Worm (Caenorhabditis elegans) whole organism, L4 larva: ENCODE measurements around the gene W01C8.5.

ENCODE experiments used
- D1046.2 ChIP-seq: fragments of 200-800 bp; sonication (Bioruptor generic); IDR thresholded peaks from 2 replicates; pipeline ENCODE4 v1.3.6; 2022; ENCODE audit warnings: missing genetic modification characterization, missing compliant biosample characterization
- F26F4.8 ChIP-seq: fragments of 200-800 bp; sonication (Bioruptor generic); conservative IDR thresholded peaks from 2 replicates; pipeline ENCODE4 v1.3.6; 2022; ENCODE audit warnings: missing genetic modification characterization, missing compliant biosample characterization
- F44E2.7 ChIP-seq: fragments of 200-800 bp; sonication (Bioruptor generic); IDR thresholded peaks from 2 replicates; pipeline ENCODE4 v2.1.2; 2022; ENCODE audit warnings: missing genetic modification characterization, missing compliant biosample characterization
- T26A8.4 ChIP-seq: fragments of 200-800 bp; sonication (Bioruptor generic); IDR thresholded peaks from 2 replicates; pipeline ENCODE4 v1.3.6; 2022; ENCODE audit warnings: missing genetic modification characterization, missing compliant biosample characterization
- Y75B8A.6 ChIP-seq: fragments of 200-800 bp; sonication (Bioruptor generic); IDR thresholded peaks from 2 replicates; pipeline ENCODE4 v1.3.6; 2022; ENCODE audit warnings: missing genetic modification reagents, missing genetic modification characterization, missing compliant biosample characterization
- aha-1 ChIP-seq: fragments of 150-350 bp; peaks from one replicate; lab custom pipeline; 2014; ENCODE audit warnings: missing biosample characterization, missing genetic modification characterization
- ceh-28 ChIP-seq: fragments of 150-350 bp; optimal IDR thresholded peaks from 2 replicates; lab custom pipeline; 2014; ENCODE audit warnings: missing biosample characterization, missing genetic modification reagents, missing genetic modification characterization
- ceh-32 ChIP-seq: sonication (generic microtip); optimal IDR thresholded peaks from 2 replicates; lab custom pipeline; 2016; ENCODE audit warnings: mild to moderate bottlenecking, missing genetic modification characterization, missing compliant biosample characterization; ENCODE audit not compliant: poor library complexity
- ceh-82 ChIP-seq: sonication (generic microtip); optimal IDR thresholded peaks from 2 replicates; lab custom pipeline; 2017; ENCODE audit warnings: missing biosample characterization, missing genetic modification characterization
- cey-2 ChIP-seq: sonication (generic microtip); optimal IDR thresholded peaks from 3 replicates; lab custom pipeline; 2017; ENCODE audit warnings: missing genetic modification characterization, mild to moderate bottlenecking, missing compliant biosample characterization, antibody characterized with exemption, borderline replicate concordance; ENCODE audit not compliant: insufficient read depth
- ctbp-1 ChIP-seq: fragments of 200-800 bp; sonication (Bioruptor generic); IDR thresholded peaks from 2 replicates; pipeline ENCODE4 v1.3.6; 2022; ENCODE audit warnings: missing genetic modification reagents, missing genetic modification characterization, missing compliant biosample characterization
- daf-12 ChIP-seq: fragments of 150-350 bp; optimal IDR thresholded peaks from 2 replicates; lab custom pipeline; 2014; ENCODE audit warnings: missing biosample characterization, missing genetic modification reagents, missing genetic modification characterization
- daf-16 ChIP-seq, 3 experiments: sonication (generic microtip); optimal IDR thresholded peaks; 2 replicates each; lab custom pipeline; 2016 to 2017; ENCODE audit warnings: missing genetic modification characterization in 3 of 3, missing genetic modification reagents in 3 of 3, mild to moderate bottlenecking in 2 of 3, missing compliant biosample characterization in 2 of 3, missing biosample characterization in 1 of 3, moderate library complexity in 1 of 3
- daf-8 ChIP-seq: fragments of 200-800 bp; sonication (Bioruptor generic); IDR thresholded peaks from 2 replicates; pipeline ENCODE4 v1.3.6; 2022; ENCODE audit warnings: missing genetic modification characterization, missing compliant biosample characterization
- dmd-8 ChIP-seq: fragments of 200-800 bp; sonication (Bioruptor generic); IDR thresholded peaks from 2 replicates; pipeline ENCODE4 v1.3.6; 2022; ENCODE audit warnings: missing genetic modification characterization, missing compliant biosample characterization
- dmd-9 ChIP-seq: fragments of 200-800 bp; sonication (Bioruptor generic); IDR thresholded peaks from 2 replicates; pipeline ENCODE4 v1.3.6; 2022; ENCODE audit warnings: missing genetic modification reagents, missing genetic modification characterization, missing compliant biosample characterization
- dpl-1 ChIP-seq: fragments of 150-350 bp; optimal IDR thresholded peaks from 2 replicates; lab custom pipeline; 2014; ENCODE audit warnings: missing biosample characterization, missing genetic modification reagents, missing genetic modification characterization
- egl-43 ChIP-seq: fragments of 200-800 bp; sonication (Bioruptor generic); IDR thresholded peaks from 2 replicates; pipeline ENCODE4 v1.3.6; 2022; ENCODE audit warnings: missing genetic modification reagents, missing genetic modification characterization, missing compliant biosample characterization
- hlh-11 ChIP-seq: fragments of 200-800 bp; sonication (Bioruptor generic); optimal IDR thresholded peaks from 2 replicates; lab custom pipeline; 2018; ENCODE audit warnings: mild to moderate bottlenecking, missing genetic modification characterization, missing compliant biosample characterization
- hlh-30 ChIP-seq: sonication (generic microtip); optimal IDR thresholded peaks from 2 replicates; lab custom pipeline; 2017; ENCODE audit warnings: antibody characterized with exemption, mild to moderate bottlenecking, missing genetic modification characterization, missing compliant biosample characterization; ENCODE audit not compliant: insufficient read depth
- lim-7 ChIP-seq: fragments of 200-800 bp; sonication (Bioruptor generic); IDR thresholded peaks from 2 replicates; pipeline ENCODE4 v1.3.6; 2022; ENCODE audit warnings: missing genetic modification characterization, missing compliant biosample characterization
- lin-29 ChIP-seq: fragments of 200-800 bp; sonication (Bioruptor generic); IDR thresholded peaks from 2 replicates; pipeline ENCODE4 v1.3.6; 2022; ENCODE audit warnings: missing genetic modification reagents, missing genetic modification characterization, missing compliant biosample characterization
- lir-3 ChIP-seq: sonication (generic microtip); optimal IDR thresholded peaks from 2 replicates; lab custom pipeline; 2016; ENCODE audit warnings: mild to moderate bottlenecking, missing genetic modification characterization, missing compliant biosample characterization
- lsy-2 ChIP-seq, 2 experiments: fragments of 150-350 bp in 1 of 2; sonication (generic microtip) in 1 of 2; optimal IDR thresholded peaks; 2 replicates each; lab custom pipeline; 2014 to 2017; ENCODE audit warnings: missing biosample characterization in 2 of 2, missing genetic modification characterization in 2 of 2
- madf-5 ChIP-seq, 2 experiments: fragments of 200-800 bp; sonication (Bioruptor generic); IDR thresholded peaks; 2 replicates each; pipeline ENCODE4 v1.3.6; 2022; ENCODE audit warnings: missing compliant biosample characterization in 2 of 2, missing genetic modification characterization in 2 of 2
- madf-9 ChIP-seq: fragments of 200-800 bp; sonication (Bioruptor generic); conservative IDR thresholded peaks from 2 replicates; pipeline ENCODE4 v1.3.6; 2022; ENCODE audit warnings: missing genetic modification reagents, missing genetic modification characterization, missing compliant biosample characterization
- mdt-29 ChIP-seq: fragments of 200-800 bp; sonication (Bioruptor generic); IDR thresholded peaks from 2 replicates; pipeline ENCODE4 v1.3.6; 2022; ENCODE audit warnings: missing genetic modification reagents, missing genetic modification characterization, missing compliant biosample characterization
- mep-1 ChIP-seq: fragments of 150-350 bp; sonication (generic microtip); optimal IDR thresholded peaks from 3 replicates; lab custom pipeline; 2014; ENCODE audit warnings: missing biosample characterization, missing genetic modification characterization
- mes-2 ChIP-seq: sonication (generic microtip); optimal IDR thresholded peaks from 2 replicates; lab custom pipeline; 2016; ENCODE audit warnings: missing genotype, mild to moderate bottlenecking, missing genetic modification characterization, missing compliant biosample characterization; ENCODE audit not compliant: poor library complexity, severe bottlenecking
- mxl-2 ChIP-seq: fragments of 200-800 bp; sonication (Bioruptor generic); conservative IDR thresholded peaks from 2 replicates; pipeline ENCODE4 v1.3.6; 2022; ENCODE audit warnings: missing genetic modification reagents, missing genetic modification characterization, missing compliant biosample characterization
- nhr-102 ChIP-seq: sonication (generic microtip); optimal IDR thresholded peaks from 2 replicates; lab custom pipeline; 2016; ENCODE audit warnings: mild to moderate bottlenecking, missing genetic modification characterization, moderate library complexity, missing compliant biosample characterization
- nhr-42 ChIP-seq: fragments of 200-800 bp; sonication (Bioruptor generic); IDR thresholded peaks from 2 replicates; pipeline ENCODE4 v1.3.6; 2022; ENCODE audit warnings: missing genetic modification characterization, missing compliant biosample characterization
- pha-4 ChIP-seq, 2 experiments: fragments of 150-350 bp in 1 of 2; fragments of 200-800 bp in 1 of 2; sonication (Bioruptor generic) in 1 of 2; IDR thresholded peaks in 1 of 2; optimal IDR thresholded peaks in 1 of 2; 2 replicates each; pipeline versions ENCODE4 v1.3.6 to Lab custom; 2014 to 2022; ENCODE audit warnings: missing genetic modification characterization in 2 of 2, missing genetic modification reagents in 2 of 2, missing biosample characterization in 1 of 2, missing compliant biosample characterization in 1 of 2
- pqm-1 ChIP-seq: sonication (generic microtip); optimal IDR thresholded peaks from 2 replicates; lab custom pipeline; 2017; ENCODE audit warnings: missing biosample characterization, missing genetic modification characterization
- saeg-2 ChIP-seq: fragments of 200-800 bp; sonication (Bioruptor generic); IDR thresholded peaks from 2 replicates; pipeline ENCODE4 v1.3.6; 2022; ENCODE audit warnings: missing genetic modification reagents, missing genetic modification characterization, missing compliant biosample characterization
- sdz-12 ChIP-seq: fragments of 200-800 bp; sonication (Bioruptor generic); optimal IDR thresholded peaks from 2 replicates; lab custom pipeline; 2018; ENCODE audit warnings: mild to moderate bottlenecking, missing genetic modification characterization, missing compliant biosample characterization
- snpc-1.2 ChIP-seq: fragments of 200-800 bp; sonication (Bioruptor generic); IDR thresholded peaks from 2 replicates; pipeline ENCODE4 v1.3.6; 2022; ENCODE audit warnings: missing genetic modification reagents, missing genetic modification characterization, missing compliant biosample characterization
- spr-1 ChIP-seq: sonication (generic microtip); optimal IDR thresholded peaks from 2 replicates; lab custom pipeline; 2016; ENCODE audit warnings: mild to moderate bottlenecking, missing genetic modification characterization, missing compliant biosample characterization
- tra-1 ChIP-seq: fragments of 200-800 bp; sonication (Bioruptor generic); IDR thresholded peaks from 2 replicates; pipeline ENCODE4 v1.3.6; 2022; ENCODE audit warnings: missing genetic modification reagents, missing genetic modification characterization, missing compliant biosample characterization
- unc-130 ChIP-seq: sonication (generic microtip); optimal IDR thresholded peaks from 2 replicates; lab custom pipeline; 2016; ENCODE audit warnings: missing genetic modification reagents, missing genetic modification characterization, missing compliant biosample characterization
- unc-39 ChIP-seq: sonication (generic microtip); optimal IDR thresholded peaks from 2 replicates; lab custom pipeline; 2017; ENCODE audit warnings: missing biosample characterization, missing genetic modification characterization
- vab-7 ChIP-seq: fragments of 200-800 bp; sonication (Bioruptor generic); IDR thresholded peaks from 2 replicates; pipeline ENCODE4 v1.3.6; 2022; ENCODE audit warnings: missing genetic modification reagents, missing genetic modification characterization, missing compliant biosample characterization
- zfp-3 ChIP-seq: fragments of 200-800 bp; sonication (Bioruptor generic); conservative IDR thresholded peaks from 2 replicates; pipeline ENCODE4 v1.3.6; 2022; ENCODE audit warnings: missing genetic modification reagents, missing genetic modification characterization, missing compliant biosample characterization
- zip-11 ChIP-seq: fragments of 200-800 bp; sonication (Bioruptor generic); IDR thresholded peaks from 2 replicates; pipeline ENCODE4 v1.3.6; 2022; ENCODE audit warnings: missing genetic modification characterization, missing compliant biosample characterization
- zip-2 ChIP-seq: fragments of 150-350 bp; optimal IDR thresholded peaks from 2 replicates; lab custom pipeline; 2014; ENCODE audit warnings: missing biosample characterization, missing genetic modification characterization
- ztf-7 ChIP-seq: fragments of 150-350 bp; optimal IDR thresholded peaks from 2 replicates; lab custom pipeline; 2014; ENCODE audit warnings: missing biosample characterization, missing genetic modification characterization

Gene W01C8.5

DNA sequence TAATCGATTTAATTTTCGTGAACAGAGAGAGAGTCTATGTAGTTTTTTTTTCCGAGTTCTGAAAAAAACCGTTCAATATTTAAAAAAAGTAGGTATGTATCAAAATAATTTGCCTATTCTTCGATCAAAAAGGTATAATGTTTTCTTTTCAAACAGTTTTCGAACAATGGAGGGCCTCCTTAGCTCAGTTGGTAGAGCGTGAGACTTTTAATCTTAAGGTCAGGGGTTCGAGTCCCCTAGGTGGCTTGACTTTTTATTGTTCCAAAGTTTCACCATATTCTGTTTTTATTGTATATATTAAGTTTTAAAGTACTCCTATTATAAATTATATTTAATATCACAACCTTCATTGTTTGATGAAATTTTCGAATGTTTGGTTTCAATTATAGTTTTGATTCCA is 16.4 kb upstream of the W01C8.5 start (continued):
- TF ChIP-seq daf-8 (GFP tag; lab: Robert Waterston, UW), result no peak
- TF ChIP-seq hlh-30 (tag; lab: Kevin White, UChicago), result peak; percentile 26
- peak; percentile 72 for TF ChIP-seq lir-3 (tag; lab: Kevin White, UChicago)
- peak in 1 of 2 experiments; percentile 39 for TF ChIP-seq lsy-2 (tag; optimal IDR thresholded peaks at IDR 0.05; lab: Kevin White, UChicago)
- peak; percentile 69; the same call in 1 of the 2 replicates for TF ChIP-seq Y75B8A.6 (GFP tag; lab: Robert Waterston, UW)
- no peak for TF ChIP-seq lin-29 (GFP tag; lab: Robert Waterston, UW)
- no peak for TF ChIP-seq dpl-1 (GFP tag; lab: Kevin White, UChicago)
- TF ChIP-seq aha-1, result peak; percentile 34
- peak in 1 of 2 experiments; percentile 85 for TF ChIP-seq daf-16 (GFP tag; optimal IDR thresholded peaks at IDR 0.05; lab: Kevin White, UChicago)
- peak; percentile 65 for TF ChIP-seq daf-16 (tag; optimal IDR thresholded peaks at IDR 0.05; lab: Kevin White, UChicago)
- no peak for TF ChIP-seq saeg-2
- peak; percentile 35 for TF ChIP-seq ztf-7 (tag; lab: Kevin White, UChicago)
- peak; percentile 79; the same call in 1 of the 2 replicates for TF ChIP-seq pha-4 (GFP tag; IDR thresholded peaks at IDR 0.05; lab: Robert Waterston, UW)
- TF ChIP-seq pha-4 (tag; optimal IDR thresholded peaks at IDR 0.05; lab: Kevin White, UChicago), result no peak
- TF ChIP-seq mxl-2 (GFP tag; lab: Robert Waterston, UW), result 0 out of 2 replicates have a peak, but pooled peaks have one; percentile 39
- peak; percentile 44 for TF ChIP-seq nhr-102 (tag; lab: Kevin White, UChicago)
- TF ChIP-seq hlh-11 (tag; lab: Kevin White, UChicago), result peak; percentile 2
- TF ChIP-seq zfp-3 (GFP tag; lab: Robert Waterston, UW), result no peak; the same call in 1 of the 2 replicates
- TF ChIP-seq spr-1 (tag; lab: Kevin White, UChicago), result peak; percentile 27
- peak; percentile 12 for TF ChIP-seq sdz-12 (GFP tag; lab: Kevin White, UChicago)
- TF ChIP-seq cey-2 (tag; lab: Kevin White, UChicago), result no peak
- TF ChIP-seq snpc-1.2 (GFP tag; lab: Robert Waterston, UW), result peak; percentile 87
- peak; percentile 65; the same call in 1 of the 2 replicates for TF ChIP-seq D1046.2 (GFP tag; lab: Robert Waterston, UW)
- TF ChIP-seq mes-2 (tag; lab: Kevin White, UChicago), result peak; percentile 67
- TF ChIP-seq unc-39 (tag; lab: Kevin White, UChicago), result no peak
- TF ChIP-seq zip-2, result peak; percentile 59
- peak; percentile 43; the same call in 1 of the 2 replicates for TF ChIP-seq mdt-29
- peak; percentile 61 for TF ChIP-seq mep-1 (tag; lab: Kevin White, UChicago)
- peak; percentile 52; the same call in 1 of the 2 replicates for TF ChIP-seq zip-11
- TF ChIP-seq ceh-28 (tag; lab: Kevin White, UChicago), result no peak
- peak; percentile 57 for TF ChIP-seq madf-9 (GFP tag; lab: Robert Waterston, UW)
- peak; percentile 80 for TF ChIP-seq egl-43 (GFP tag; lab: Robert Waterston, UW)
- TF ChIP-seq lim-7 (GFP tag; lab: Robert Waterston, UW), result peak; percentile 97
- peak; percentile 27; the same call in 1 of the 2 replicates for TF ChIP-seq ctbp-1 (GFP tag; lab: Robert Waterston, UW)
- peak; percentile 93 for TF ChIP-seq F26F4.8 (GFP tag; lab: Robert Waterston, UW)
- TF ChIP-seq tra-1 (GFP tag; lab: Robert Waterston, UW), result peak; percentile 79
- peak; percentile 88 for TF ChIP-seq dmd-8
- peak; percentile 67 for TF ChIP-seq unc-130 (GFP tag; lab: Kevin White, UChicago)
- peak; percentile 39; the same call in 1 of the 2 replicates for TF ChIP-seq nhr-42 (GFP tag; lab: Robert Waterston, UW)
- peak; percentile 59 for TF ChIP-seq T26A8.4 (GFP tag; lab: Robert Waterston, UW)
- no peak for TF ChIP-seq daf-12 (tag; lab: Kevin White, UChicago)
- TF ChIP-seq F44E2.7, result peak; percentile 86; the same call in 1 of the 2 replicates
- peak; percentile 44 to 90; a peak in 2 of 4 replicates for TF ChIP-seq madf-5 (GFP tag; IDR thresholded peaks at IDR 0.05; lab: Robert Waterston, UW)
- 0 out of 2 replicates have a peak, but pooled peaks have one; percentile 19 for TF ChIP-seq dmd-9
- TF ChIP-seq pqm-1 (tag; lab: Kevin White, UChicago), result peak; percentile 34
- TF ChIP-seq ceh-82 (tag; lab: Kevin White, UChicago), result no peak
- peak; percentile 87 for TF ChIP-seq vab-7 (GFP tag; lab: Robert Waterston, UW)
- no peak for TF ChIP-seq ceh-32 (tag; lab: Kevin White, UChicago)
